Fruit fly (Drosophila melanogaster) whole organism, wandering third instar larva: ENCODE results near the gene Syp.

ENCODE experiments used
- Abd-B ChIP-seq: fragments of >200 bp; optimal IDR thresholded peaks from 2 replicates; lab custom pipeline; 2017; ENCODE audit warnings: missing biosample characterization, missing genetic modification characterization
- CG9705 ChIP-seq: fragments of 200-800 bp; sonication (Bioruptor generic); optimal IDR thresholded peaks from 2 replicates; lab custom pipeline; 2018; ENCODE audit warnings: missing biosample characterization, mild to moderate bottlenecking, missing genetic modification characterization
- Dfd ChIP-seq: fragments of >200 bp; optimal IDR thresholded peaks from 2 replicates; lab custom pipeline; 2017; ENCODE audit warnings: missing biosample characterization, missing genetic modification characterization
- HLH106 ChIP-seq: fragments of 200-800 bp; optimal IDR thresholded peaks from 3 replicates; lab custom pipeline; 2019; ENCODE audit warnings: missing biosample characterization, mild to moderate bottlenecking, missing genetic modification characterization, moderate library complexity
- Hr78 ChIP-seq: fragments of >200 bp; optimal IDR thresholded peaks from 2 replicates; lab custom pipeline; 2017; ENCODE audit warnings: missing biosample characterization, missing genetic modification characterization
- Myc ChIP-seq: fragments of >200 bp; optimal IDR thresholded peaks from 2 replicates; lab custom pipeline; 2017
- N ChIP-seq: fragments of >200 bp; optimal IDR thresholded peaks from 2 replicates; lab custom pipeline; 2018; ENCODE audit warnings: missing biosample characterization, missing external identifiers, missing genetic modification characterization
- Rel ChIP-seq, 2 experiments: fragments of 200-800 bp; sonication (Bioruptor generic) in 1 of 2; optimal IDR thresholded peaks; 2 replicates in 1 of 2; 3 replicates in 1 of 2; lab custom pipeline; 2016 to 2019; ENCODE audit warnings: mild to moderate bottlenecking in 2 of 2, missing biosample characterization in 2 of 2, missing genetic modification characterization in 2 of 2, moderate library complexity in 1 of 2
- brk ChIP-seq: fragments of 200-800 bp; sonication (Bioruptor generic); optimal IDR thresholded peaks from 2 replicates; lab custom pipeline; 2016; ENCODE audit warnings: missing biosample characterization, mild to moderate bottlenecking, missing genetic modification characterization
- dsf ChIP-seq: sonication (Bioruptor generic); optimal IDR thresholded peaks from 2 replicates; lab custom pipeline; 2016; ENCODE audit warnings: missing biosample characterization, missing genetic modification characterization, borderline replicate concordance
- ey ChIP-seq: fragments of 200-800 bp; sonication (Bioruptor generic); optimal IDR thresholded peaks from 2 replicates; lab custom pipeline; 2016; ENCODE audit warnings: missing biosample characterization, missing genetic modification characterization
- pan ChIP-seq: fragments of >200 bp; optimal IDR thresholded peaks from 2 replicates; lab custom pipeline; 2017
- rgr ChIP-seq: fragments of 200-800 bp; sonication (Bioruptor generic); optimal IDR thresholded peaks from 3 replicates; lab custom pipeline; 2016; ENCODE audit warnings: missing biosample characterization, mild to moderate bottlenecking, missing genetic modification characterization
- usp ChIP-seq: fragments of >200 bp; optimal IDR thresholded peaks from 2 replicates; lab custom pipeline; 2017; ENCODE audit warnings: missing biosample characterization, missing genetic modification characterization

- TF ChIP-seq rgr (GFP tag; lab: Kevin White, UChicago) (no peak), Dfd (no peak), usp (no peak), CG9705 (GFP tag; lab: Kevin White, UChicago) (no peak), Rel (GFP tag; optimal IDR thresholded peaks at IDR 0.05; lab: Kevin White, UChicago) (no peak), Rel (tag; optimal IDR thresholded peaks at IDR 0.05; lab: Kevin White, UChicago) (no peak), Myc (lab: Kevin White, UChicago) (no peak), N (GFP tag; lab: Kevin White, UChicago) (no peak), ey (no peak), pan (no peak), Abd-B (GFP tag; lab: Kevin White, UChicago) (no peak), dsf (no peak), HLH106 (tag; lab: Kevin White, UChicago) (no peak), brk (no peak), Hr78 (GFP tag; lab: Kevin White, UChicago) (no peak)
These were observed 11.3 kb upstream of the Syp start, which contains the start of gene CG31200 for dm6 chr3R:20745238-20745637.
